Fruit fly (Drosophila melanogaster): Measurements from ENCODE around the gene Rh7.

The Rh7 gene

DNA sequence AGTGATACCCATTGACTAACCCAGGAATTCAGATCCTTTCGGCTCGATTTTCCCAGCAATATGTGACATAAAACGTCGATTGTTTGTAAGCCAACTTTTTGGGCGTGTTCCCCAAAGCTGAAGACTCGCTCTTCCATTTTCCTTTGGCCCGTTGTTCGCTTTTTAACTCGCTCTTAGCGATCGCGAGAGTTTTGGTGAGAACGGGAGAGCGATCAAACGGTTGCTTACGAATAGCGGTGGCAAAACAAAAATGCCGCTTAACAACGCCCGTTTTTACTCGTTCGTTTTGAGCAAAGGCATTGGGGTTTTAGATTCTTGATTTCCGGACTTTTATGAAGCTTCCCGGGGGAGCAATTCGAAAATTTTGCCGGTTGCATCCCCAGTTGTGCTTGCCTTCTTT, 28.3 kb downstream of the Rh7 start:
- peak; percentile 80 for TF ChIP-seq psq (GFP tag; optimal IDR thresholded peaks at IDR 0.05)
- no peak for TF ChIP-seq Dif (GFP tag; optimal IDR thresholded peaks at IDR 0.05; ENCODE audit: partially characterized antibody)
- TF ChIP-seq dmrt93B (GFP tag; optimal IDR thresholded peaks at IDR 0.05), result no peak
- TF ChIP-seq CG9705 (GFP tag; optimal IDR thresholded peaks at IDR 0.05), result no peak

DNA sequence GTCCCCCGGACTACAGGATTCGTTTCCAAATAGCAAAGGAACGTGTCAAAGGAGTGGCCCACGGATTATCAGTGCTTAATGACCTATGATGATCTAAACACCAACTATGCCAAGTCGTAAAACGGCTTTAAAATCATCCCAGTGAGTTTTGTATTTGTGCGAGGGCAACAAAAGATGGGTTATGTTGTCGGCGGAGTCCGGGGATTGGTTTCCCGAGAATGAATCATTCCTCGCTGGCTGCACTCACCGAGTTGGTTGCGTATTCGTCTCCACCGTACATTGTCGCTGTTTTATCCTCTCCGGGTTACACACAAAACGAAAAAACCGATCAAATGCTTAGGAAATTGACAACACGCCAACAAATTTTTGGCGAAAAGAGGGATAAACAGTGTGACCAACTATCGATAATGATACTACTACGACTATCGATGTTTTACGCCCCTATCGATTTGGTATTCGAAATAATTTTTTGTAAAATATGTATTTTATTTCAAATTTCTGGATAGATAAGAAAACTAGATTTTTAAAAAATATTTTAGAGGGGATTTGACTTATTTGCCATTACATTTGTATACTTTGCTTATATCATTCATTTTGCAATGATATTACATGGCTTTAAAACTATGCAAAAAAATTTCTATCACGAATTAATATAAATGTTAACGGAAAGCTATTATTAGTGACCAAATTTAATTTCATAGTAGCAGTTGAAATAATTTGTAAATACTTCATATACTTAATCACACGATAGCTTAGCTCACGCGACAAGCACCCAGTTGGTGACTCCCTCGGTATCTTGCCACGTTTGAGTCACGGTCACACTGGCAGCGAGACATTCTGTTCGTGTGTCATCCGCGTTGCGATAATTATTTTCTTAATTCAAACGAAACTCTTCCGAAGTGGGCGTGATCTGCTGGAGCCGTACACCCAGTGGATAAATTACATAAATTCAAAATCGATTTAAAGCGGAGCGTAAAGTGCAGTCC, 29.3 kb downstream of the Rh7 start, which contains the start of the genes eIF3l and Nrx-IV:
Gene eIF3l (minus strand): TSS at position 389 of the 986 bp plus-strand sequence.
Gene Nrx-IV (plus strand): TSS at position 811 of the 986 bp plus-strand sequence.
- no peak for TF ChIP-seq CrebA (GFP tag; optimal IDR thresholded peaks at IDR 0.05; ENCODE audit: borderline replicate concordance)
- TF ChIP-seq woc (GFP tag; optimal IDR thresholded peaks at IDR 0.05), result peak; percentile 62
- no peak for TF ChIP-seq Rel (GFP tag; optimal IDR thresholded peaks at IDR 0.05)
- peak; percentile 73 for TF ChIP-seq Rel (tag; optimal IDR thresholded peaks at IDR 0.05)
- no peak for TF ChIP-seq dsf (GFP tag; optimal IDR thresholded peaks at IDR 0.05; ENCODE audit: borderline replicate concordance)

DNA sequence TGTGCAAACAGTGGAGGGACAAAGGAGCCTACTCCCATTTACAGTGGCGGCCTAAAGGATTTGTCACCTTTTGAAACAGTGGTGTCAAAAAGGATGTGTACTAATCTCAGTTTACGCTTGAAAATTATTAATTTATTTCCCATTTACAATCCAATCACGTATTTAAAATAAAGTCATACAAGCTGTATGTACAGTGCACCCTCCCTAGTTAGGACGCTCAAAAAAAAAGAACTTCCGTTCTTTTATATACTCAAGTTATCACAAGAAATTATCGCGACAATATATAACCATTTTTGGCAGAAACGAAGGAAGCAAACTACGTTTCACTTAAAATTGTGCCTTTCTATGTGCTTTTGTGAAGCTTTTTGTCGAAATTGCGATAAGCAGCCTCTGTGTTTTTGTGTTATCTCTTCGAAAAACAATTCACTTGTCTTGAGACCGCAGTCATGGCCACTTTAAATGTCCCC, 36.0 kb downstream of the Rh7 start:
- TF ChIP-seq tai (GFP tag; optimal IDR thresholded peaks at IDR 0.05) (no peak), fru (GFP tag; optimal IDR thresholded peaks at IDR 0.05) (peak; percentile 82), Rel (GFP tag; optimal IDR thresholded peaks at IDR 0.05) (no peak), Rel (tag; optimal IDR thresholded peaks at IDR 0.05) (no peak), sv (GFP tag; optimal IDR thresholded peaks at IDR 0.05) (peak; percentile 36), Abd-B (GFP tag; optimal IDR thresholded peaks at IDR 0.05) (no peak), foxo (GFP tag; optimal IDR thresholded peaks at IDR 0.05) (peak; percentile 32 to 78), usp (GFP tag; optimal IDR thresholded peaks at IDR 0.05) (no peak), woc (GFP tag; optimal IDR thresholded peaks at IDR 0.05) (peak; percentile 33), Jra (GFP tag; optimal IDR thresholded peaks at IDR 0.05) (peak; percentile 75), Hr83 (GFP tag; optimal IDR thresholded peaks at IDR 0.05; ENCODE audit: poor library complexity, severe bottlenecking) (peak; percentile 35), OdsH (GFP tag; optimal IDR thresholded peaks at IDR 0.05) (peak; percentile 68), br (GFP tag; optimal IDR thresholded peaks at IDR 0.05) (peak; percentile 70), Mio (GFP tag; optimal IDR thresholded peaks at IDR 0.05) (no peak), psq (GFP tag; optimal IDR thresholded peaks at IDR 0.05) (peak; percentile 44), ey (GFP tag; optimal IDR thresholded peaks at IDR 0.05) (peak; percentile 65), CG32264 (GFP tag; optimal IDR thresholded peaks at IDR 0.05) (no peak), h (GFP tag; optimal IDR thresholded peaks at IDR 0.05) (peak; percentile 69), Hnf4 (GFP tag; optimal IDR thresholded peaks at IDR 0.05) (peak; percentile 70), HLH106 (tag; optimal IDR thresholded peaks at IDR 0.05) (peak; percentile 58), rgr (GFP tag; optimal IDR thresholded peaks at IDR 0.05) (peak; percentile 69), Sp1 (GFP tag; optimal IDR thresholded peaks at IDR 0.05) (peak; percentile 43)

DNA sequence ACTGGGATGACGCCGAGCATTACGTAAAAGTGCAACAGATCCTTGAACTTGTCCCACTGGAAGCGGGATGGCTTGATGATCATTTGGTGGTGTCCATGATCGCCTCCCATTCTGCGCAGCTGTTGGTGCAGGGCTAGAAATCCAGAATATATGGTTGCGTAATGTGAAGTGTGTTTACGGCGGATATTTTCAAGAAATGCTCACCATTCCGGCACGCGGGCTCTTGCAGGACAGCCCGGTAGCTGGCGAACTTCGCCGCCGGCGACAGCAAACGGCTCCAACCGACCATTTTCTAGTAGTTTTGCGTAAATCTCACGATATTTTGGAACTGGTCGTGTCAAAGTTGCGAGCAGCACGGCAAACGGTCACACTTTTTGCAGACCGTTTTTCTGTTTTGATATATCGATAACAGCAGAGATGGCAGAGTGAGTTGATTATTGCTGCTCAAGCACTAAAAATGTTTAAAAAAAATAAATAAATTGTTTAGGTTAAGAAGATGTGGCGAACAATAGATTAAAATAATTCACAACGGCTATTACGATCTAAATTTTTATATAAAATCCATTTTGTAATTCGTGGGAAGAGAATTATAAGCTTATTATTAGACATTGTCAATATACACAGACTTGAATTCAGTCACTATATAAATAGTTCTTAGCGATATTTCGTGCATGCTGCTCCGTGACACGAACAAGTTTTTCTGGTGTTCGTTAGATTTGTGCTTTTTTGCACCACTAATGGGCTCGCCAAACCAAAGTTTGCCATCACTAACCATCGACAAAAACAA, 37.0 kb downstream of the Rh7 start, which contains the start of the genes ND-SGDH and RhoGAP68F:
Gene ND-SGDH (minus strand): TSS at position 472 of the 787 bp plus-strand sequence.
Gene RhoGAP68F (plus strand): TSS at position 756 of the 787 bp plus-strand sequence.
- TF ChIP-seq Sp1 (GFP tag; optimal IDR thresholded peaks at IDR 0.05) (peak; percentile 76), foxo (GFP tag; optimal IDR thresholded peaks at IDR 0.05) (peak; percentile 57 to 86), CG32264 (GFP tag; optimal IDR thresholded peaks at IDR 0.05) (peak; percentile 32), Myc (optimal IDR thresholded peaks at IDR 0.05) (no peak), OdsH (GFP tag; optimal IDR thresholded peaks at IDR 0.05) (peak; percentile 69), Dfd (GFP tag; optimal IDR thresholded peaks at IDR 0.05) (no peak), N (GFP tag; optimal IDR thresholded peaks at IDR 0.05) (no peak), Dif (GFP tag; optimal IDR thresholded peaks at IDR 0.05; ENCODE audit: partially characterized antibody) (no peak), ey (GFP tag; optimal IDR thresholded peaks at IDR 0.05) (peak; percentile 69), lola (GFP tag; optimal IDR thresholded peaks at IDR 0.05) (no peak), woc (GFP tag; optimal IDR thresholded peaks at IDR 0.05) (peak; percentile 81), usp (GFP tag; optimal IDR thresholded peaks at IDR 0.05) (no peak), tai (GFP tag; optimal IDR thresholded peaks at IDR 0.05) (peak; percentile 84), Hr83 (GFP tag; optimal IDR thresholded peaks at IDR 0.05; ENCODE audit: poor library complexity, severe bottlenecking) (peak; percentile 62), dsf (GFP tag; optimal IDR thresholded peaks at IDR 0.05; ENCODE audit: borderline replicate concordance) (peak; percentile 54), CrebA (GFP tag; optimal IDR thresholded peaks at IDR 0.05; ENCODE audit: borderline replicate concordance) (no peak), fru (GFP tag; optimal IDR thresholded peaks at IDR 0.05) (peak; percentile 79), dl (GFP tag; optimal IDR thresholded peaks at IDR 0.05; ENCODE audit: insufficient read depth in 1 of 2, partially characterized antibody in 2 of 2) (no peak), Hr78 (GFP tag; optimal IDR thresholded peaks at IDR 0.05) (no peak), brk (GFP tag; optimal IDR thresholded peaks at IDR 0.05) (peak; percentile 59), pan (optimal IDR thresholded peaks at IDR 0.05) (no peak), GATAd (GFP tag; optimal IDR thresholded peaks at IDR 0.05) (peak; percentile 55), sage (GFP tag; optimal IDR thresholded peaks at IDR 0.05) (no peak), sv (GFP tag; optimal IDR thresholded peaks at IDR 0.05) (peak; percentile 61), rgr (GFP tag; optimal IDR thresholded peaks at IDR 0.05) (peak; percentile 74), psq (GFP tag; optimal IDR thresholded peaks at IDR 0.05) (peak; percentile 65), br (GFP tag; optimal IDR thresholded peaks at IDR 0.05) (peak; percentile 75), Jra (GFP tag; optimal IDR thresholded peaks at IDR 0.05) (peak; percentile 73), dmrt93B (GFP tag; optimal IDR thresholded peaks at IDR 0.05) (peak; percentile 80)
